Worm (Caenorhabditis elegans): ENCODE data around the gene F58F12.12.

The F58F12.12 gene

DNA sequence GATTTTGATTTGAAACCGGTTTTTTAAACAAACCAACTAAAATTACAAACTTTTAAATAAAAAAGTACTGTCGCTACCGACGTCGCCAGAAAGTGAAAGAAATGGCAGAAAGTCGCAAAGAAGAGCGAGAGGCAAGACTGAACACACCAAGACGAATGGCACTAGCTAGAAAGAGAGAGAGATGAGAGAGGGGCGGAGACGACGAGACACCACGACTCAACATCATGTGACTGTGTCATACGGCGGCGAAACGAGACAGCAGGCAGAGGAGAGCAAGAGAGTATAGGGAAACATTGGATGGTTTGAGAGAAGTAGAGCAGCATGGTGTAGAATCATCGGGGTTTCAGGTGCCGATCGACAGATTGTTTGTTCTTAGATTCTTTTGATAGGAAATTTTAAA is 32.6 kb upstream of the F58F12.12 start (continued):
- peak; percentile 35 for TF ChIP-seq fkh-10 (GFP tag; optimal IDR thresholded peaks at IDR 0.05)
- peak in 5 of 6 experiments; percentile 19 to 93 (median 59) for TF ChIP-seq elt-3 (tag; optimal IDR thresholded peaks at IDR 0.05)
- peak; percentile 87 for TF ChIP-seq nhr-19 (GFP tag; conservative IDR thresholded peaks at IDR 0.05)
- TF ChIP-seq fos-1 (tag; optimal IDR thresholded peaks at IDR 0.05): peak; percentile 85
- TF ChIP-seq fkh-4 (tag; optimal IDR thresholded peaks at IDR 0.05; ENCODE audit: borderline replicate concordance): no peak
- TF ChIP-seq blmp-1 (tag; optimal IDR thresholded peaks at IDR 0.05): peak; percentile 92

DNA sequence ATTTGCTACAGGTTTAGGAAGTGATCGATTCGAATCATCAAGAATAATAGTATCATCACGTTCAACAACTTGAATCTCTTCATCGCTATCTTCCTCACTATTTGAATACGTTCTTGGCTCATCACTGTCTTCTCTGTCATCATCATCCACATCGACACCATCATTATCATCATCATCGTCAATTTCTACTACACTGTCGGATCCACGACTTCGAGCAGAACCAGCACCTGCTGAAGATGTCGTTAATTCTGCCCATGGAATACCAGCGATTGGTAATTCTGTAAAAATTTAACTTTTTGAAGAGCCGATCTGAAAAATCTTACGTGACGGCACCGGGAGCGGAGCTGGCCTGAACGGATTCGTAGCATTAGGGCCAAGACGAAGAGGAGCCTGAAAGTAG is 31.0 kb upstream of the F58F12.12 start:
- TF ChIP-seq efl-1 (optimal IDR thresholded peaks at IDR 0.05) (no peak), efl-1 (GFP tag; optimal IDR thresholded peaks at IDR 0.05 in 1 of 2) (peak in 1 of 2 experiments; percentile 91), sup-37 (GFP tag; optimal IDR thresholded peaks at IDR 0.05) (no peak)

DNA sequence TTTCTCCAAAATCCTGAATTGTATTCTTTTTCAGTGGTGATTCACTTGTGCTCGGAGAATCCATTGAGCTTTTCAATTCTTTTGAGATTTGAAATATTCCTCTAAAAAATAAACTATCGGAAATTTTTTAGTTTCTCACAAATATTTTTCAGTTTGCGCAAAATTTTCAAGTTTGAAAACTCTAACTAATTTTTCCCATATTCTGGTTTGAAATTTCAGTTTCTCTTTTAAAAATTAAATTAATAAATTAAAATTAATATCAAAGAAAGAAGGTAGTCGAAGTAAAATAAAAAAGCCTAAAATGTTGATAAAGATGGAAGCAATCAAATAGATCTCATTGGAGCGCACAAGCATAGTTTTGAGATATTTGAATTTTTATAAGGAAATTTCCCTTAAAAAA is 29.1 kb upstream of the F58F12.12 start, which contains the start of gene C32D5.10:
Gene C32D5.10, minus strand, starts transcription at position 101 of the 400 bp plus-strand sequence.
- TF ChIP-seq ztf-11 (tag; optimal IDR thresholded peaks at IDR 0.05): no peak
- TF ChIP-seq ets-5 (GFP tag; IDR thresholded peaks at IDR 0.05): no peak
- TF ChIP-seq sox-4 (tag; optimal IDR thresholded peaks at IDR 0.05): no peak

DNA sequence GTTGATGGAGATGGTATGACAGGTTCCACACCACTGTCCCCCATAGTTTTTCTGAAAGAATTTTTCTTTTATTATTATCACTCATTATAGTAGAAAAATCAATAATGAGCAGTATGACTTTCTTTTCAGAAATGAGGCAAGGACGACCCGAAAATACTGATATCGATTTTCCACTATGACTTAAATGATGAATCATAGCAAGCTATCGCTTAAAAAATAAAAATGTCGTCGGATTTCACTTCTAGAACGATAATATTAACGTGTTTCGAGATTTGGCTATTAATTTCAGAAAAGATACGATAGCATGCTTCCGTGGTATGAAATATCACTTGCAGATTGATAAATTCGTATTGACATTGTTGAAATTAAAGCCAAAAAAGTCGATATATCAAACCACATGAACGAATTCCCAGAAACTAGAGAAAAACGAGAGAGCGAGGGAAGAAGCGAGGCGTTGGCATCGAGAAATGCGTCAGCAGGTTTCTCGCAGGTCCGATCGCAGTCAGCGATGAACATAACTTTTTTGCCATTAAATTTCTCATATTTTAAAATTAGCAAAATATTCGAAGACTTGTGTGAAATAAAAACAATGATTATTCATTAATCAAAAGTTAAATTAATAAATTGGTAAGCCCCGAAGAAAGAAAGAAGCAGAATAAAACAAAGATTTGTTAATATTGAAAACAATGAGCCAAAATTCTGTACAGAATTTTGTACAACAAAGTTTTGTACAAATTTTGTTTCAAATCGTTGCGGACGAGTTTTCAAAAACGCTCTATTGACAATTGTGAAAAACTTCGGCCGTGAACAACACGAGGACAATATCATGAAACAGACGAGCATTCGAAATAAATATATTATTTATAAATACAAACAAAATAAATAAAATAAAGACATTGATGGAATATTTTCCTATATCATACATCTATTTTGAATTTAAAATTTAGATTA is 25.3 kb upstream of the F58F12.12 start, which contains the start of gene C32D5.11:
Gene C32D5.11, minus strand, starts transcription at position 51 of the 951 bp plus-strand sequence.
- TF ChIP-seq nhr-12 (tag; optimal IDR thresholded peaks at IDR 0.05) (no peak), nhr-20 (tag; optimal IDR thresholded peaks at IDR 0.05) (peak; percentile 87), snu-23 (GFP tag; optimal IDR thresholded peaks at IDR 0.05) (peak; percentile 88), lin-35 (GFP tag; optimal IDR thresholded peaks at IDR 0.05) (peak; percentile 80 to 86), snpc-4 (tag; optimal IDR thresholded peaks at IDR 0.05) (peak; percentile 16), nhr-85 (tag) (peak; percentile 82), rnt-1 (tag; optimal IDR thresholded peaks at IDR 0.05) (peak; percentile 86), elt-2 (tag; optimal IDR thresholded peaks at IDR 0.05) (no peak), grh-1 (GFP tag; IDR thresholded peaks at IDR 0.05) (peak; percentile 32; the same call in 1 of the 2 replicates), ets-5 (GFP tag; IDR thresholded peaks at IDR 0.05) (no peak), unc-30 (tag; optimal IDR thresholded peaks at IDR 0.05) (no peak), hlh-4 (tag; optimal IDR thresholded peaks at IDR 0.05) (no peak), unc-86 (tag; optimal IDR thresholded peaks at IDR 0.05) (peak; percentile 78), lin-39 (tag; optimal IDR thresholded peaks at IDR 0.05) (peak; percentile 12), nhr-28 (tag; optimal IDR thresholded peaks at IDR 0.05) (no peak), F16B12.6 (tag; optimal IDR thresholded peaks at IDR 0.05) (peak; percentile 54), lir-3 (tag; optimal IDR thresholded peaks at IDR 0.05; ENCODE audit: poor library complexity) (peak; percentile 49), sptf-1 (tag; optimal IDR thresholded peaks at IDR 0.05) (no peak), efl-1 (optimal IDR thresholded peaks at IDR 0.05) (peak; percentile 57 to 75), efl-1 (GFP tag; optimal IDR thresholded peaks at IDR 0.05 in 1 of 2) (peak; percentile 72 to 97), blmp-1 (tag; optimal IDR thresholded peaks at IDR 0.05) (peak; percentile 67), ceh-82 (tag; optimal IDR thresholded peaks at IDR 0.05) (peak; percentile 51 to 77 (median 70)), unc-98 (GFP tag; IDR thresholded peaks at IDR 0.05) (no peak), nhr-19 (GFP tag; conservative IDR thresholded peaks at IDR 0.05) (peak; percentile 72), swsn-7 (tag; optimal IDR thresholded peaks at IDR 0.05) (peak; percentile 83), hpl-2 (GFP tag; optimal IDR thresholded peaks at IDR 0.05) (no peak), ceh-90 (tag; optimal IDR thresholded peaks at IDR 0.05) (no peak), mdl-1 (tag; optimal IDR thresholded peaks at IDR 0.05) (peak in 1 of 2 experiments; percentile 61), egl-13 (tag; optimal IDR thresholded peaks at IDR 0.05) (peak; percentile 21), sox-4 (tag; optimal IDR thresholded peaks at IDR 0.05) (no peak), fkh-4 (tag; optimal IDR thresholded peaks at IDR 0.05; ENCODE audit: borderline replicate concordance) (no peak), tbx-2 (tag; optimal IDR thresholded peaks at IDR 0.05) (peak; percentile 73), hlh-17 (GFP tag; optimal IDR thresholded peaks at IDR 0.05; ENCODE audit: borderline replicate concordance) (no peak), fkh-10 (GFP tag; optimal IDR thresholded peaks at IDR 0.05) (no peak), ztf-4 (tag; optimal IDR thresholded peaks at IDR 0.05) (peak; percentile 63), sup-37 (GFP tag; optimal IDR thresholded peaks at IDR 0.05) (no peak), alr-1 (tag; optimal IDR thresholded peaks at IDR 0.05; ENCODE audit: borderline replicate concordance) (no peak), aha-1 (tag; optimal IDR thresholded peaks at IDR 0.05) (no peak), ama-1 (optimal IDR thresholded peaks at IDR 0.05) (no peak), nhr-237 (tag; optimal IDR thresholded peaks at IDR 0.05) (no peak)
